Fruit fly (Drosophila melanogaster): ENCODE results near the gene CG12948.

- TF ChIP-seq Smox (GFP tag; optimal IDR thresholded peaks at IDR 0.05) (no peak), CG16779 (tag; optimal IDR thresholded peaks at IDR 0.05) (no peak), Hr38 (GFP tag; optimal IDR thresholded peaks at IDR 0.05) (no peak), topi (GFP tag; optimal IDR thresholded peaks at IDR 0.05) (no peak)
Measured at dm6 chr3R:9768884-9769283, 21.3 kb upstream of the CG12948 start, which contains the start of gene MED6.

All from whole organism, prepupa.